Fruit fly (Drosophila melanogaster) whole organism, pupa: ENCODE results near the gene CG3534.

Experiments used
- CG10348 ChIP-seq: fragments of 200-800 bp; sonication (Bioruptor generic); IDR thresholded peaks from 2 replicates; pipeline ENCODE4 v1.3.6; 2022; ENCODE audit warnings: missing biosample characterization, missing genetic modification characterization
- CG12605 ChIP-seq: fragments of 200-800 bp; sonication (Bioruptor generic); IDR thresholded peaks from 2 replicates; pipeline ENCODE4 v1.3.6; 2022; ENCODE audit warnings: missing biosample characterization, missing genetic modification characterization
- CG13204 ChIP-seq: fragments of 200-800 bp; sonication (Bioruptor generic); optimal IDR thresholded peaks from 2 replicates; lab custom pipeline; 2018; ENCODE audit warnings: missing biosample characterization, mild to moderate bottlenecking, missing genetic modification characterization, moderate library complexity
- CG14655 ChIP-seq: fragments of 200-800 bp; sonication (Bioruptor generic); optimal IDR thresholded peaks from 3 replicates; lab custom pipeline; 2017; ENCODE audit warnings: mild to moderate bottlenecking, missing biosample characterization, missing genetic modification reagents, missing genetic modification characterization
- CG15710 ChIP-seq: fragments of 200-800 bp; sonication (Bioruptor generic); optimal IDR thresholded peaks from 2 replicates; lab custom pipeline; 2018; ENCODE audit warnings: missing biosample characterization, mild to moderate bottlenecking, missing genetic modification characterization, moderate library complexity
- CG17806 ChIP-seq: fragments of 200-800 bp; sonication (Bioruptor generic); optimal IDR thresholded peaks from 2 replicates; lab custom pipeline; 2018; ENCODE audit warnings: missing biosample characterization, mild to moderate bottlenecking, missing genetic modification characterization, moderate library complexity
- CG32121 ChIP-seq: fragments of 200-800 bp; sonication (Bioruptor generic); IDR thresholded peaks from 2 replicates; pipeline ENCODE4 v1.3.6; 2022; ENCODE audit warnings: missing biosample characterization, missing genetic modification characterization
- CG34367 ChIP-seq: fragments of 200-800 bp; sonication (Bioruptor generic); optimal IDR thresholded peaks from 2 replicates; lab custom pipeline; 2018; ENCODE audit warnings: missing biosample characterization, mild to moderate bottlenecking, missing genetic modification characterization
- CG4496 ChIP-seq: fragments of 200-800 bp; sonication (Bioruptor generic); IDR thresholded peaks from 3 replicates; pipeline ENCODE4 v1.3.6; 2022; ENCODE audit warnings: missing biosample characterization, missing genetic modification characterization
- CG8159 ChIP-seq: fragments of 200-800 bp; sonication (Bioruptor generic); optimal IDR thresholded peaks from 3 replicates; lab custom pipeline; 2018; ENCODE audit warnings: missing biosample characterization, mild to moderate bottlenecking, missing genetic modification characterization, moderate library complexity
- CG8301 ChIP-seq: fragments of 200-800 bp; sonication (Bioruptor generic); optimal IDR thresholded peaks from 2 replicates; lab custom pipeline; 2018; ENCODE audit warnings: missing biosample characterization, mild to moderate bottlenecking, missing genetic modification characterization
- CG9948 ChIP-seq: fragments of 200-800 bp; sonication (Bioruptor generic); optimal IDR thresholded peaks from 2 replicates; lab custom pipeline; 2018; ENCODE audit warnings: missing biosample characterization, mild to moderate bottlenecking, missing genetic modification characterization, moderate library complexity
- D1 ChIP-seq: fragments of 200-800 bp; sonication (Bioruptor generic); optimal IDR thresholded peaks from 2 replicates; lab custom pipeline; 2018; ENCODE audit warnings: missing biosample characterization, mild to moderate bottlenecking, missing genetic modification characterization, moderate library complexity
- EcR ChIP-seq: fragments of 200-800 bp; sonication (Bioruptor generic); optimal IDR thresholded peaks from 3 replicates; lab custom pipeline; 2019; ENCODE audit warnings: missing biosample characterization, missing genetic modification characterization, mild to moderate bottlenecking, moderate library complexity, missing genetic modification reagents
- Ets98B ChIP-seq: fragments of 200-800 bp; sonication (Bioruptor generic); IDR thresholded peaks from 2 replicates; pipeline ENCODE4 v1.3.6; 2022; ENCODE audit warnings: missing biosample characterization, missing genetic modification characterization
- Pif1A ChIP-seq: fragments of 200-800 bp; sonication (Bioruptor generic); optimal IDR thresholded peaks from 3 replicates; lab custom pipeline; 2016; ENCODE audit warnings: missing biosample characterization, missing genetic modification characterization
- Pif1B ChIP-seq: fragments of 200-800 bp; sonication (Bioruptor generic); optimal IDR thresholded peaks from 3 replicates; lab custom pipeline; 2016; ENCODE audit warnings: missing biosample characterization, missing genetic modification characterization
- Snoo ChIP-seq: fragments of 200-800 bp; sonication (Bioruptor generic); optimal IDR thresholded peaks from 3 replicates; lab custom pipeline; 2017; ENCODE audit warnings: missing biosample characterization, mild to moderate bottlenecking, missing genetic modification characterization, inconsistent platforms
- fd96Ca ChIP-seq: fragments of 200-800 bp; sonication (Bioruptor generic); IDR thresholded peaks from 3 replicates; pipeline ENCODE4 v1.3.6; 2022; ENCODE audit warnings: missing biosample characterization, missing genetic modification characterization
- gl ChIP-seq: fragments of 200-800 bp; sonication (Bioruptor generic); optimal IDR thresholded peaks from 2 replicates; lab custom pipeline; 2018; ENCODE audit warnings: missing biosample characterization, mild to moderate bottlenecking, missing genetic modification characterization
- rn ChIP-seq: fragments of 200-800 bp; sonication (Bioruptor generic); IDR thresholded peaks from 2 replicates; pipeline ENCODE4 v1.3.6; 2022; ENCODE audit warnings: missing biosample characterization, missing genetic modification characterization

The CG3534 gene

DNA sequence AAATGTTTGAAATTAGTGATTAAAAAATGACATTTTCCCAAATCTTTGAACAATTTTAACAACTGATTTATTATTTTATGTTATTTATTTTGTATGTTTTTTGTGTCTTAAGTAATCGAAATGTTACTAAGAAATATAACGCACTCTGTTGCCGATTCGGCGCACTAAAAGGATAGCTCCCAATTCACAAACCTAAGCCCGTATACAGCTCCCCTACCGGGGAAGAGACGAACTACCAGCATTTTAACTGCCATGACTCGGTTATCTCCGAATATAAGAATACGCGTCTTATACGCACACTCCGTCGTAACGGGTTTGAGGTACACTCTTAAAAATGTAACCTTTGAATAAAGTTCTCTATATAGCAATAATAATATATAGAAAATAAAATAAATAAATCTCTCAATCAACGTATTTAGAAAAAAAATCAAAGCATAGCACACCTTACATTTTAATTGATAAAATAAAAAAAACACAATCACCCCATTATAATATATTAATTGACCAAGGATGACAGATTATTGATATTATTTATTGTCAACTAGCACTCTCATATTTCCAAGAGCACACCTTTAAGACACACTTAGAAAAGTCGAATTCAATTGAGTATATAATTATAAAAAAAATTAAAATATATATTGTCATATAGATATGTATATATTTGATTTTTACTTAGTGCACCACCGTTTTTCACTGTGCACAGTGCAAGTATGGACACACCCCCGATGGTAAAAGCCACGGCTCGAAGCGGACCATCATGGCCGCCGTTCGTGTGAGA, 38.3 kb upstream of the CG3534 start:
- peak; percentile 85 for TF ChIP-seq CG9948
- TF ChIP-seq CG15710 (tag; lab: Kevin White, UChicago): peak; percentile 82
- TF ChIP-seq EcR (GFP tag; lab: Kevin White, UChicago): no peak
- TF ChIP-seq D1 (tag; lab: Kevin White, UChicago): peak; percentile 11
- no peak for TF ChIP-seq gl (tag; lab: Kevin White, UChicago)
- TF ChIP-seq CG14655 (GFP tag; lab: Kevin White, UChicago): peak; percentile 91
- TF ChIP-seq Ets98B (GFP tag; lab: Robert Waterston, UW): peak; percentile 25; the same call in 1 of the 2 replicates
- no peak for TF ChIP-seq CG10348 (GFP tag; lab: Robert Waterston, UW)
- peak; percentile 80 for TF ChIP-seq Snoo (tag; lab: Kevin White, UChicago)
- TF ChIP-seq Pif1B (GFP tag; lab: Kevin White, UChicago): peak; percentile 41
- peak; percentile 63 for TF ChIP-seq CG34367 (tag; lab: Kevin White, UChicago)
- TF ChIP-seq rn (GFP tag; lab: Robert Waterston, UW): no peak
- TF ChIP-seq CG12605 (GFP tag; lab: Robert Waterston, UW): no peak
- TF ChIP-seq CG17806: no peak
- peak; percentile 85 for TF ChIP-seq CG8159 (tag; lab: Kevin White, UChicago)
- TF ChIP-seq CG32121 (GFP tag; lab: Robert Waterston, UW): peak; percentile 69
- TF ChIP-seq CG4496: no peak; the same call in 2 of the 3 replicates
- peak; percentile 44 for TF ChIP-seq CG13204
- TF ChIP-seq fd96Ca (GFP tag; lab: Robert Waterston, UW): no peak
- TF ChIP-seq CG8301 (tag; lab: Kevin White, UChicago): peak; percentile 69
- TF ChIP-seq Pif1A (GFP tag; lab: Kevin White, UChicago): peak; percentile 47

DNA sequence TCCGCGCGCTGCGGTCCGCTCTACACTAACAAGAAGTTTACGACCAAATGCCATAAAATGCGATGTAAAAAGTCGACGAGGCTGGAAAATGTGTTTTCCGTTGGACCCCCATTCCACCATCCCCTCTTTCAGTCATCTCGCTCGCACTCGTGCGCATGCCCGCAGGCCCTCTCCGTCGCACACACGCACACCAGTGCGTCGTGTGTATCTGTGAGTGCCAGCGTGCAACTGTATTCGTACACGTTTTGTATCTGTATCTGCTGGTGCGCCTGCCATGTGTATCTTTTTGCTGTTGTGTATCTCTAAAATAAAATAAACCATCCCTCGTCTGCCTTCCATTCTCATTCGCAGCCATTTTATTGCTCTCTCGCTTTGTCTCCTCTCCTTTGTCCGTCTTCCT, 36.0 kb upstream of the CG3534 start:
- no peak for TF ChIP-seq CG34367 (tag; lab: Kevin White, UChicago)
- TF ChIP-seq CG15710 (tag; lab: Kevin White, UChicago): no peak
- no peak for TF ChIP-seq CG13204
- no peak for TF ChIP-seq EcR (GFP tag; lab: Kevin White, UChicago)
- TF ChIP-seq Pif1A (GFP tag; lab: Kevin White, UChicago): no peak
- no peak for TF ChIP-seq CG32121 (GFP tag; lab: Robert Waterston, UW)
- no peak for TF ChIP-seq gl (tag; lab: Kevin White, UChicago)
- no peak for TF ChIP-seq CG17806

DNA sequence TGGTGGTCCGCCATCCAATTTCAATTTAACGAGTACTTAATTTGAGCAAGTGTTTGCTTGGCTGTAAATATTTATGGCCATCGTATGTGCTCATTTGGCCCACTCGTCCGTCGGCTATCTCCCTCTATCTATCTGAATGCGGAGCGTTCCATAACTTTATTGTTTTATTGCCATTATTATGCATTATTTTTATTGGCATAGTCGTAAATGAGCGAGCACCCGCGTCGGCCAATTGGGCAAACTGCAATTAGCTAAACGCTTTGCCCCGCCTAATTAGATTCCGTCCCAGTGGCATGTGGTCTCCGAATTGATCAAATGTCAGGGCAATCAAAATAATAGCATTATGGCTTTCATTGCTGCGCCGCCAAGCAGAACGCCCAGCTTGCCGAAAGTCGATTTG, 33.9 kb upstream of the CG3534 start:
- TF ChIP-seq gl (tag; lab: Kevin White, UChicago) (no peak), Pif1A (GFP tag; lab: Kevin White, UChicago) (no peak), D1 (tag; lab: Kevin White, UChicago) (no peak), Pif1B (GFP tag; lab: Kevin White, UChicago) (no peak), CG10348 (GFP tag; lab: Robert Waterston, UW) (no peak), CG13204 (no peak), CG8301 (tag; lab: Kevin White, UChicago) (no peak), CG17806 (no peak), rn (GFP tag; lab: Robert Waterston, UW) (no peak), Ets98B (GFP tag; lab: Robert Waterston, UW) (no peak)

DNA sequence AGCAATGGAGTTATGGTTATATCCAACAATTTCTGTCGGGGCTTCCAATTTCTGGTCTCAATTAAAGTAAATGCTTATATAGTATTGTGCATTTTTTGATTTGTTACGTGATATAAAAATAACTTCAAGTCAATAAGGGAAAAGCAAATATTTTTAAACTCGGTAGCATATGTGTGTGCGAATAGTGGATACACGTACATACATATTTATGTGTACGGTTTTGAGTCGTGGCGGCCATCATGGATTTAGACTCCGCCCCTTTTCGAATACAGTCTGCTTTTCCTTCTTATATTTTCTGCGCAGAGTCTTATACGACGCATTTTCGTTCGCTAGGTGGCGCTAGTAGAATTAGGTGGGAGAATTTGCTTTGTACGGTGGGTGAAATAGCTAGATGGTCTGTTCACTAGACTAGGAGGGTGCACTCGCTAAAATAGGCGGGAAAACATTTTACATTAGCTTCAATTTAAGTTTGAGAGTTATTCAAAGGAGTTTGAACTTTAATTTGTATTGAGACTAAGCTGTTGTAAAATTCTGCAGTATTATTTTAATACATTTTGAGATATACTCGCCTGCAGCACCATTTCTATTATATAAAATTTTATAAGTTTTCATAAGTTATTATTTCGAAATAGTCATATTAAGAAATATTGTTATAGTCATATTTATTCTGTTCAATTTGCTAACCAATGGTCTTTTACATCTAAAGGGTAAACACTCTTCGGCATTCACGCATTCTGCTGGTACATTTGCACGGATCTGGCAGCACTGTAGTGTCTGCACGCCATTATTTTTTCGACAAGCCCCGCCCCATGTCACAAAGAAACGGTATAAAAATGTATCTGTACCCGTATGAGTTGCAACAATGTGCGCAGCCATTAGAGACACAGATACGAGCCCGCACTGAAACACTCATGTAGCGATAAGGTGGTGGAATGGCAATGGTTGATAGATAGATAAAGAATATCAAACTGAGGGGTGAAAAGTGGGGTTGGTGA, 26.6 kb upstream of the CG3534 start:
- TF ChIP-seq Pif1A (GFP tag; lab: Kevin White, UChicago) (no peak), CG8301 (tag; lab: Kevin White, UChicago) (no peak), gl (tag; lab: Kevin White, UChicago) (peak; percentile 16), CG34367 (tag; lab: Kevin White, UChicago) (peak; percentile 44), CG9948 (no peak), CG17806 (no peak), CG15710 (tag; lab: Kevin White, UChicago) (no peak), CG32121 (GFP tag; lab: Robert Waterston, UW) (peak; percentile 72; the same call in 1 of the 2 replicates), EcR (GFP tag; lab: Kevin White, UChicago) (no peak), CG10348 (GFP tag; lab: Robert Waterston, UW) (no peak), CG14655 (GFP tag; lab: Kevin White, UChicago) (peak; percentile 74), CG12605 (GFP tag; lab: Robert Waterston, UW) (no peak), rn (GFP tag; lab: Robert Waterston, UW) (no peak), Pif1B (GFP tag; lab: Kevin White, UChicago) (peak; percentile 27), Ets98B (GFP tag; lab: Robert Waterston, UW) (peak; percentile 76), CG13204 (no peak), CG4496 (no peak; the same call in 2 of the 3 replicates), Snoo (tag; lab: Kevin White, UChicago) (peak; percentile 40), fd96Ca (GFP tag; lab: Robert Waterston, UW) (no peak), CG8159 (tag; lab: Kevin White, UChicago) (peak; percentile 58), D1 (tag; lab: Kevin White, UChicago) (peak; percentile 13)
- TF ChIP-seq, all 21 proteins: peak for 9
